Worm (Caenorhabditis elegans) whole organism, L1 larva: ENCODE measurements around the gene oac-46.

ENCODE experiments used
- aha-1 ChIP-seq: fragments of 150-350 bp; optimal IDR thresholded peaks from 2 replicates; lab custom pipeline; 2014; ENCODE audit warnings: missing biosample characterization, missing genetic modification characterization
- alr-1 ChIP-seq: fragments of 200-800 bp; sonication (Bioruptor generic); optimal IDR thresholded peaks from 2 replicates; lab custom pipeline; 2018; ENCODE audit warnings: borderline replicate concordance, mild to moderate bottlenecking, missing genetic modification characterization, missing compliant biosample characterization
- aly-2 ChIP-seq: fragments of 150-350 bp; optimal IDR thresholded peaks from 2 replicates; lab custom pipeline; 2014; ENCODE audit warnings: missing biosample characterization, missing genetic modification characterization
- ama-1 ChIP-seq: fragments of 150-350 bp; optimal IDR thresholded peaks from 2 replicates; lab custom pipeline; 2014
- blmp-1 ChIP-seq: fragments of 150-350 bp; optimal IDR thresholded peaks from 2 replicates; lab custom pipeline; 2014; ENCODE audit warnings: missing biosample characterization, missing genetic modification characterization
- ceh-63 ChIP-seq: fragments of 200-800 bp; sonication (Bioruptor generic); optimal IDR thresholded peaks from 2 replicates; lab custom pipeline; 2018; ENCODE audit warnings: mild to moderate bottlenecking, missing genetic modification characterization, missing compliant biosample characterization
- ceh-8 ChIP-seq: fragments of 200-800 bp; sonication (Bioruptor generic); optimal IDR thresholded peaks from 2 replicates; lab custom pipeline; 2018; ENCODE audit warnings: mild to moderate bottlenecking, missing genetic modification characterization, moderate library complexity, missing compliant biosample characterization
- ceh-88 ChIP-seq: fragments of 200-800 bp; sonication (Bioruptor generic); IDR thresholded peaks from 2 replicates; pipeline ENCODE4 v1.3.6; 2022; ENCODE audit warnings: missing genetic modification characterization, missing compliant biosample characterization
- egl-27 ChIP-seq, 2 experiments: fragments of 150-350 bp in 1 of 2; sonication (generic microtip); optimal IDR thresholded peaks; 3 replicates each; lab custom pipeline; 2017 to 2018; ENCODE audit warnings: missing biosample characterization in 2 of 2, missing genetic modification characterization in 2 of 2, missing genetic modification reagents in 2 of 2
- elt-2 ChIP-seq: sonication (generic microtip); optimal IDR thresholded peaks from 2 replicates; lab custom pipeline; 2016; ENCODE audit warnings: missing genetic modification characterization, mild to moderate bottlenecking, inconsistent platforms, missing compliant biosample characterization, missing genetic modification reagents
- elt-3 ChIP-seq, 6 experiments: fragments of 150-350 bp in 1 of 6; sonication (generic microtip); optimal IDR thresholded peaks; 2 replicates each; lab custom pipeline; 2017 to 2018; ENCODE audit warnings: missing biosample characterization in 6 of 6, missing genetic modification characterization in 6 of 6, inconsistent platforms in 1 of 6
- fkh-10 ChIP-seq: sonication (generic microtip); optimal IDR thresholded peaks from 2 replicates; lab custom pipeline; 2017; ENCODE audit warnings: missing biosample characterization, missing genetic modification reagents, missing genetic modification characterization
- fkh-4 ChIP-seq: sonication (generic microtip); optimal IDR thresholded peaks from 2 replicates; lab custom pipeline; 2016; ENCODE audit warnings: missing compliant biosample characterization, missing genetic modification characterization, borderline replicate concordance
- lin-13 ChIP-seq: fragments of 150-350 bp; optimal IDR thresholded peaks from 2 replicates; lab custom pipeline; 2014; ENCODE audit warnings: missing biosample characterization, missing genetic modification reagents, missing genetic modification characterization
- lin-14 ChIP-seq: fragments of 200-800 bp; sonication (Bioruptor generic); optimal IDR thresholded peaks from 2 replicates; lab custom pipeline; 2018; ENCODE audit warnings: mild to moderate bottlenecking, missing genetic modification characterization, moderate library complexity, missing compliant biosample characterization
- lin-35 ChIP-seq, 2 experiments: fragments of 150-350 bp; optimal IDR thresholded peaks; 2 replicates each; lab custom pipeline; 2014; ENCODE audit warnings: missing biosample characterization in 2 of 2, missing genetic modification characterization in 2 of 2, missing genetic modification reagents in 2 of 2
- lsy-2 ChIP-seq, 2 experiments: fragments of 150-350 bp; optimal IDR thresholded peaks; 2 replicates each; lab custom pipeline; 2014; ENCODE audit warnings: missing biosample characterization in 2 of 2, missing genetic modification characterization in 2 of 2
- mab-9 ChIP-seq: fragments of 200-800 bp; sonication (Bioruptor generic); IDR thresholded peaks from 2 replicates; pipeline ENCODE4 v1.3.6; 2022; ENCODE audit warnings: missing genetic modification reagents, missing genetic modification characterization, missing compliant biosample characterization
- mdl-1 ChIP-seq, 2 experiments: fragments of 150-350 bp; optimal IDR thresholded peaks; 2 replicates each; lab custom pipeline; 2014 to 2017; ENCODE audit warnings: missing biosample characterization in 2 of 2, missing genetic modification characterization in 2 of 2, inconsistent platforms in 1 of 2
- mep-1 ChIP-seq: fragments of 150-350 bp; optimal IDR thresholded peaks from 2 replicates; lab custom pipeline; 2014; ENCODE audit warnings: missing biosample characterization, missing genetic modification characterization
- nhr-20 ChIP-seq: sonication (generic microtip); optimal IDR thresholded peaks from 2 replicates; lab custom pipeline; 2016; ENCODE audit warnings: mild to moderate bottlenecking, missing genetic modification characterization, missing compliant biosample characterization
- nhr-47 ChIP-seq: sonication (generic microtip); optimal IDR thresholded peaks from 2 replicates; lab custom pipeline; 2016; ENCODE audit warnings: mild to moderate bottlenecking, missing genetic modification characterization, moderate library complexity, missing compliant biosample characterization
- nhr-71 ChIP-seq: sonication (generic microtip); optimal IDR thresholded peaks from 2 replicates; lab custom pipeline; 2016; ENCODE audit warnings: mild to moderate bottlenecking, missing genetic modification characterization, moderate library complexity, missing compliant biosample characterization
- nhr-85 ChIP-seq: sonication (generic microtip); peaks from one replicate; lab custom pipeline; 2016; ENCODE audit warnings: missing genetic modification characterization, inconsistent platforms, missing compliant biosample characterization
- nhr-90 ChIP-seq: sonication (generic microtip); optimal IDR thresholded peaks from 2 replicates; lab custom pipeline; 2016; ENCODE audit warnings: mild to moderate bottlenecking, missing genetic modification characterization, missing compliant biosample characterization; ENCODE audit not compliant: poor library complexity
- rnt-1 ChIP-seq: sonication (generic microtip); optimal IDR thresholded peaks from 2 replicates; lab custom pipeline; 2016; ENCODE audit warnings: mild to moderate bottlenecking, missing genetic modification characterization, moderate library complexity, missing compliant biosample characterization
- sox-4 ChIP-seq: sonication (generic microtip); optimal IDR thresholded peaks from 2 replicates; lab custom pipeline; 2016; ENCODE audit warnings: missing genetic modification characterization, missing compliant biosample characterization
- swsn-7 ChIP-seq: sonication (generic microtip); optimal IDR thresholded peaks from 2 replicates; lab custom pipeline; 2016; ENCODE audit warnings: missing genetic modification characterization, missing compliant biosample characterization
- tlp-1 ChIP-seq: fragments of 150-350 bp; optimal IDR thresholded peaks from 2 replicates; lab custom pipeline; 2014; ENCODE audit warnings: missing biosample characterization, missing genetic modification characterization
- unc-98 ChIP-seq: fragments of 200-800 bp; sonication (Bioruptor generic); IDR thresholded peaks from 2 replicates; pipeline ENCODE4 v1.3.6; 2022; ENCODE audit warnings: missing genetic modification characterization, missing compliant biosample characterization
- zag-1 ChIP-seq: fragments of 150-350 bp; optimal IDR thresholded peaks from 2 replicates; lab custom pipeline; 2014; ENCODE audit warnings: missing biosample characterization, missing genetic modification characterization
- zip-4 ChIP-seq: fragments of 200-800 bp; sonication (Bioruptor generic); optimal IDR thresholded peaks from 2 replicates; lab custom pipeline; 2018; ENCODE audit warnings: mild to moderate bottlenecking, missing genetic modification characterization, moderate library complexity, missing compliant biosample characterization

The oac-46 gene

DNA sequence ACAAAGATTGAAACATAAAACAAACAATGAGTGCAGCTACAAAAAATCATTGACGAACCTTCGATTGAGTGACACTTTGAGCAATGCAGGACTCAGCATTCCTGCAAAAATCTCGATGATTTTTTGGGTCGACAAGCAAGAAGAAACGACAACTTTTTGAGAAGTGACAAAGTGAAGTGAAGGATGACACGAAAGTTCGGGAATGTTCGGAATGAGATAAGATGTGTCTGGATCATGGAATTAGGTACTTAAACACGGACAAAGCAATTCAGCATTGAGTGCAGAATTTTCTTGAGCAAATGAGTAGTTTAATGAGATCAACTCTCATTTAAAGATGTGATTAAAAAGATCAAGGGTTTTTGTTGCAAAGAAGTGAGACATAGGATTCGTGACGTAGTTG lies 21.9 kb upstream of the oac-46 start, which contains the start of gene T07D4.2:
TSS of gene T07D4.2 (minus strand) at position 101 of the 400 bp plus-strand sequence.
- TF ChIP-seq rnt-1 (tag; lab: Kevin White, UChicago) (peak; percentile 12), mdl-1 (tag; optimal IDR thresholded peaks at IDR 0.05; lab: Kevin White, UChicago) (no peak)

DNA sequence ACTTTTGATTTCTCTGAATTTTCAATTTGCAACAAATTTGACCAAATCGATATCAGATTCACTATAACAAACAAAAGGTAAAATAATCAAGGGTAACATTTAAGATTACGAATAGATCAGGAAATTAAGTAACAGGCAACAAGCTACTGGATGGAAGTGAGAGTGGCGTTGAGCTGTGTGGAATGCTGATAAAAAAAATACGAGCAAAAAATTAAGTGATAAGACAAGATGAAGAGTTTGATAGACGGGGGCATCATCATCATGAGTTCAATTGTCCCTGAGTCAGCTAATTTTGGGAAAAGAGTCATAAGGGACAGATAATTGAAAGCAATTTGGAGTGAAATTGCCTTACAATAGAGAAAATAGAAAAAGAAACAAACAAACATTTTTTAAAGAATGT lies 14.9 kb upstream of the oac-46 start:
- TF ChIP-seq ceh-8 (peak; percentile 7), elt-2 (tag; lab: Kevin White, UChicago) (peak; percentile 31), nhr-71 (tag; lab: Kevin White, UChicago) (peak; percentile 24), fkh-10 (GFP tag; lab: Kevin White, UChicago) (no peak), rnt-1 (tag; lab: Kevin White, UChicago) (no peak), nhr-85 (tag; lab: Kevin White, UChicago) (no peak), mep-1 (tag; lab: Kevin White, UChicago) (no peak), nhr-90 (tag; lab: Kevin White, UChicago) (no peak), nhr-47 (no peak), zag-1 (tag; lab: Kevin White, UChicago) (no peak), alr-1 (no peak)

DNA sequence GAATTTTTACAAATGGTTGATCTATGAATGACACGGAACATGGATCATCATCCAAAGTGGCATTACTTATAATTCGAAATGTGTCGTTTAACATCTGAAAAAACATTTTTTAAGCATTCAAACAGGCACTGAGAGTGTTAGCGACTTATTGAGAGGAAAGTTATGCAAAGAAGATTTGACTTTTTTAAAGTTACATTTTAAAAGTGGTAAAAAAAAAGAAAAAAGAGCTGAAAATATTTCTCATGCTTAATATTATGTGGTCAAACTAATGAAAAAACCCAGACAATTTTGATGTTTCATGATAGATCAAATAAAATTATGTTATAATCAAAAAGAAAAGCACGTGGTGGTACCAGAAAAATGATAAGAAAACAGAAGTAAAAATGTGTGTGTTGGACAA lies 13.2 kb upstream of the oac-46 start, which contains the start of gene npr-20:
TSS of gene npr-20 (minus strand) at position 101 of the 400 bp plus-strand sequence.
- TF ChIP-seq fkh-4 (tag; lab: Kevin White, UChicago) (no peak), ama-1 (lab: Kevin White, UChicago) (no peak), lin-35 (GFP tag; optimal IDR thresholded peaks at IDR 0.05; lab: Kevin White, UChicago) (no peak), swsn-7 (tag; lab: Kevin White, UChicago) (no peak), alr-1 (no peak)

DNA sequence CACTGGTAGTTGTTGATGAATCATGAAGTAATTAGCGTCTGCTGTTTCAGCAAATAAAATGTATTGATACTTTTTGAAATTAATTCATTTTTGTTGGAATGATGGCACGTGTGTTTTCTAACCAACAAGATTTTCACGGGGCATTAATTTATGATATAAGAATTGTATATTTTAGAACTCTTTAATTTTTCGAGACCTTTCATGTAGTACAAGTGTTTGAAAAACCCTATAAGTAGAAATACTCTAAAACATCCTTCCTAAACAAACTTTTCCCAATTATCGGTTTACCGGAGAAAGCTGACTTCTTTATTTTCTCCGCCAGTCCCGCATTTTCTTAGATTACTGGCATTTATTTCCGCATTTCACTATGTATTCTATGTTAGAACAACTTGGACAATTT lies 7.7 kb upstream of the oac-46 start, which contains the start of gene snb-6:
TSS of gene snb-6 (minus strand) at position 101 of the 400 bp plus-strand sequence.
- TF ChIP-seq zag-1 (tag; lab: Kevin White, UChicago) = no peak
- no peak for TF ChIP-seq nhr-20
- TF ChIP-seq ceh-88 (GFP tag; lab: Robert Waterston, UW) = no peak
- TF ChIP-seq sox-4 (tag; lab: Kevin White, UChicago) = no peak
- no peak for TF ChIP-seq alr-1
- TF ChIP-seq elt-2 (tag; lab: Kevin White, UChicago) = no peak
- TF ChIP-seq lsy-2 (tag; optimal IDR thresholded peaks at IDR 0.05; lab: Kevin White, UChicago) = no peak
- no peak for TF ChIP-seq mab-9
- no peak for TF ChIP-seq unc-98 (GFP tag; lab: Robert Waterston, UW)

DNA sequence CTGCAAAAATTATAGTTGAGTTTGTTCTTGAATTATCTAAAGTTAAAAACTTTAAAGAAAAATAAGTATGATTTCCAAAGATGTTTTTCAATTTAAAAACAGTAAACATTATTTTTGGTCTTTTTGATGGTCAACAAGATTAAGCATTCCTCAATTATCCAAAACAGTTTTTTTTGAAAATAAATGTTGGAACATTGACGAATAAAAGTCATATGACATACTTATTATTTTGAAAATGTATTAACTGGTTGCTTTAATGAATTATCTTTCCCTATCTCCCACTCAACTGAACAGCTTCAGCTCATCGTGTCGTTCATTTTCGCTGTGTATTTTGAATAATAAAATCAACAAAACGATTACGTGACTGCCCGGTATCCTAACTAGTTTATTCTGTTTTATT lies 5.2 kb upstream of the oac-46 start:
- no peak for TF ChIP-seq tlp-1 (tag; lab: Kevin White, UChicago)
- no peak for TF ChIP-seq elt-3 (tag; optimal IDR thresholded peaks at IDR 0.05; lab: Kevin White, UChicago)
- TF ChIP-seq aha-1 (tag; lab: Kevin White, UChicago) = no peak
- no peak for TF ChIP-seq ceh-8
- no peak for TF ChIP-seq egl-27 (tag; optimal IDR thresholded peaks at IDR 0.05; lab: Kevin White, UChicago)
- no peak for TF ChIP-seq aly-2 (tag; lab: Kevin White, UChicago)

DNA sequence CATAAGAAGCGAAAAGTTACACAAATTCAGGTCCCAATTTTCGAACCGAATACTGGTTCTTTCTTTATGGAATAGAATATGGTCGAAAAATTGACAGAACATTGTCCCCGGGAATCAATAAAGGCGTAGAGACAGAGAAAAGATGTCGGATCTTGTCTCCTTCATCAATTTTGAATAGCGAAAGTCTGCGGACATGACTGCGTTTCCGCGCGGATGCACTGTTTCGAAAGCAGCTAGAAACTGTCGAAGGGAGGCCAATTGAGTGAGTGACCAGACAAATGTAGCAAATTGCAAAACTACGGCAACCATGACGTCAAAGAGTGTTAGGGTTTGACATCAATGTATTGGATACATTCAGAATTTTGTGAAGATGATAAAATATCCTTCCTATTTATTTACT lies 4.6 kb upstream of the oac-46 start:
- no peak for TF ChIP-seq ceh-63
- TF ChIP-seq blmp-1 (tag; lab: Kevin White, UChicago) = peak; percentile 96

DNA sequence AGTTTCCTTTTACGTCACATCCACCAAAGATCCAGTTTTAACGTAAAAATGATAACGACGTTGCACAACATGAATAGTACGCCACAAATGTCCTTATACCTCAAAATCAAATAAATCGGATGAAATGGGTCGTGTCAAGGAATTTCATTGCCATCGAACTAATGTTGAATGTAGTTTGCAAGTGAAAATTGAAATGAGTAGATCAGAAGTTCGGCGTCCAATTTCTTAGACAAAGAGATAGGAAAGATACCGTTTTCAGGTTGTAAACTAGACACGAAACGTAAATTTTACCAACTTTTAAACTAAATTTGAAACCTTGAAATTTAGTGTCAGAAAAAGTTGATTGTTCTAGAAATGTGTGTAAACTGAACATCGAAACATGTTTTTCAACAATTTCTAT lies 3.0 kb upstream of the oac-46 start:
- peak; percentile 63 for TF ChIP-seq blmp-1 (tag; lab: Kevin White, UChicago)
- no peak for TF ChIP-seq alr-1
- TF ChIP-seq zip-4 (GFP tag; lab: Kevin White, UChicago) = no peak
- no peak for TF ChIP-seq nhr-90 (tag; lab: Kevin White, UChicago)
- peak; percentile 9 for TF ChIP-seq lin-14 (GFP tag; lab: Kevin White, UChicago)
- no peak for TF ChIP-seq lin-13 (GFP tag; lab: Kevin White, UChicago)
